Worm (Caenorhabditis elegans) whole organism, L4 larva: Measurements from ENCODE around the gene fbxb-103.

Experiments
- ama-1 ChIP-seq: fragments of 150-350 bp; optimal IDR thresholded peaks from 2 replicates; lab custom pipeline; 2014; ENCODE audit warnings: inconsistent platforms, mixed read lengths
- hlh-30 ChIP-seq: sonication (generic microtip); optimal IDR thresholded peaks from 2 replicates; lab custom pipeline; 2017; ENCODE audit warnings: antibody characterized with exemption, mild to moderate bottlenecking, missing genetic modification characterization, missing compliant biosample characterization; ENCODE audit not compliant: insufficient read depth
- jun-1 ChIP-seq: fragments of 150-350 bp; optimal IDR thresholded peaks from 2 replicates; lab custom pipeline; 2014; ENCODE audit warnings: missing biosample characterization, missing genetic modification reagents, missing genetic modification characterization
- snpc-1.2 ChIP-seq: fragments of 200-800 bp; sonication (Bioruptor generic); IDR thresholded peaks from 2 replicates; pipeline ENCODE4 v1.3.6; 2022; ENCODE audit warnings: missing genetic modification reagents, missing genetic modification characterization, missing compliant biosample characterization
- unc-39 ChIP-seq: sonication (generic microtip); optimal IDR thresholded peaks from 2 replicates; lab custom pipeline; 2017; ENCODE audit warnings: missing biosample characterization, missing genetic modification characterization
- unc-62 ChIP-seq, 3 experiments: fragments of 150-350 bp in 1 of 3; sonication (generic microtip); optimal IDR thresholded peaks in 2 of 3; peaks in 1 of 3; 1 replicate in 1 of 3; 2 replicates in 2 of 3; lab custom pipeline; 2014 to 2017; ENCODE audit warnings: missing biosample characterization in 3 of 3, missing genetic modification characterization in 3 of 3, missing genetic modification reagents in 3 of 3, missing genotype in 1 of 3

ce11 chrII:3864652-3865051 lies 42.3 kb upstream of the fbxb-103 start, which contains the start of gene nhr-261:
- no peak for TF ChIP-seq ama-1 (lab: Kevin White, UChicago)
- TF ChIP-seq hlh-30 (tag; lab: Kevin White, UChicago) = no peak
- TF ChIP-seq jun-1 (tag; lab: Kevin White, UChicago) = no peak
- TF ChIP-seq unc-39 = no peak
- no peak for TF ChIP-seq snpc-1.2
- no peak for TF ChIP-seq unc-62 (GFP tag; optimal IDR thresholded peaks at IDR 0.05 in 1 of 2; lab: Kevin White, UChicago)
- TF ChIP-seq unc-62 (tag; optimal IDR thresholded peaks at IDR 0.05; lab: Kevin White, UChicago) = no peak
